Fruit fly (Drosophila melanogaster) whole organism, embryonic: ENCODE data around the gene CG2145.

Experiments used
- CG7372 ChIP-seq: fragments of 200-800 bp; sonication (Bioruptor generic); IDR thresholded peaks from 2 replicates; pipeline ENCODE4 v1.3.6; 2022; ENCODE audit warnings: missing biosample characterization, missing genetic modification characterization
- Lim3 ChIP-seq: fragments of 200-800 bp; sonication (Bioruptor generic); IDR thresholded peaks from 2 replicates; pipeline ENCODE4 v1.3.6; 2022; ENCODE audit warnings: missing biosample characterization, missing genetic modification characterization
- Scr ChIP-seq: fragments of 200-800 bp; sonication (Bioruptor generic); IDR thresholded peaks from 2 replicates; pipeline ENCODE4 v1.3.6; 2022; ENCODE audit warnings: missing biosample characterization, missing genetic modification characterization; ENCODE audit not compliant: partially characterized antibody
- Usf ChIP-seq: fragments of 200-800 bp; sonication (Bioruptor generic); optimal IDR thresholded peaks from 2 replicates; lab custom pipeline; 2017; ENCODE audit warnings: missing genotype, missing biosample characterization, missing genetic modification characterization
- nmo ChIP-seq: fragments of 200-800 bp; sonication (Bioruptor generic); optimal IDR thresholded peaks from 2 replicates; lab custom pipeline; 2018; ENCODE audit warnings: missing biosample characterization, mild to moderate bottlenecking, missing genetic modification characterization, moderate library complexity
- sd ChIP-seq: fragments of 200-800 bp; sonication (Bioruptor generic); optimal IDR thresholded peaks from 3 replicates; lab custom pipeline; 2018; ENCODE audit warnings: missing biosample characterization, mild to moderate bottlenecking, missing genetic modification characterization, moderate library complexity
- tup ChIP-seq: fragments of 200-800 bp; sonication (Bioruptor generic); optimal IDR thresholded peaks from 2 replicates; lab custom pipeline; 2016; ENCODE audit warnings: missing biosample characterization, mild to moderate bottlenecking, missing genetic modification characterization, moderate library complexity

DNA sequence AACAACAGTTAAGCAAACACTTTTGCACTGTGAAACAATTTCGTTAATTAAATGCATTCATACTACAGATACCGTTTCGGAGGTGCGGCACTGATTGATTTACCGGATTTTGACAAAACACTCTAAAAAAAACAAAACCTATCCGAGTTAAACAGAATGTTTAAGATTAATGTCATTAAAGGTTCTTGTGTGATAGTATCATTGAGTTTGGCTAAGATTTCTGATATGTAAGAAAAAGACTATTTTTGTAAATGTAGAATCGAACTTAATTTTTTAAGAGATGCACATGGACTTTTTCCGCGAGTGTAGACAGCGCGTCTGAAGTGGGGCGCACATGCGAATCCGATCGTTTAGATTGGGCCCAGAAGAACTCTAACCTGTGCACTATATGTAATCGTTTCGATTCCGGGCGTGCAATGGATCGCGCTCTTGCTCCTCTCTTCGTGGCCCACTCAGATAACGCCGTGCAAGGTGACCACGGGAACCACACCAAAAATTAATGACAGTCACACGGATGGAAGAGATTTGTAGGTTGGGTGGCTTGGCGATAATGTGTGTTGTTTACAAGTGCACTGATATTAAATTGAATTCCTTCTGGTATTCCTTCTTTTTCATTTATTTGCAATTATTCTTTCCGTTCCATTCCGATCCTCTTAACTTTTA, 37.1 kb upstream of the CG2145 start:
- TF ChIP-seq tup, result no peak
- no peak for TF ChIP-seq CG7372 (GFP tag; lab: Robert Waterston, UW)
- TF ChIP-seq Scr (GFP tag; lab: Robert Waterston, UW), result no peak
- TF ChIP-seq Usf, result no peak
- no peak for TF ChIP-seq sd
- no peak for TF ChIP-seq nmo
- no peak for TF ChIP-seq Lim3 (GFP tag; lab: Robert Waterston, UW)
